Fruit fly (Drosophila melanogaster) whole organism, embryonic: Measurements from ENCODE around the gene CG43116.

Experiments
- Ada2b ChIP-seq: fragments of 200-800 bp; sonication (Bioruptor generic); IDR thresholded peaks from 2 replicates; pipeline ENCODE4 v1.3.6; 2022; ENCODE audit warnings: missing biosample characterization, missing genetic modification characterization
- Aef1 ChIP-seq: fragments of 200-800 bp; sonication (Bioruptor generic); IDR thresholded peaks from 3 replicates; pipeline ENCODE4 v1.3.6; 2022; ENCODE audit warnings: missing biosample characterization, missing genetic modification characterization
- BtbVII ChIP-seq: fragments of 200-800 bp; sonication (Bioruptor generic); optimal IDR thresholded peaks from 3 replicates; lab custom pipeline; 2017; ENCODE audit warnings: missing biosample characterization, mild to moderate bottlenecking, missing genetic modification characterization
- Bteb2 ChIP-seq: fragments of 200-800 bp; sonication (Bioruptor generic); optimal IDR thresholded peaks from 2 replicates; lab custom pipeline; 2016; ENCODE audit warnings: missing biosample characterization, missing genetic modification characterization
- CG11695 ChIP-seq: fragments of 200-800 bp; sonication (Bioruptor generic); IDR thresholded peaks from 3 replicates; pipeline ENCODE4 v1.3.6; 2022; ENCODE audit warnings: missing biosample characterization, missing genetic modification characterization
- CG12104 ChIP-seq: fragments of 200-800 bp; sonication (Bioruptor generic); optimal IDR thresholded peaks from 3 replicates; lab custom pipeline; 2016; ENCODE audit warnings: missing biosample characterization, missing genetic modification characterization
- CG12236 ChIP-seq: fragments of 200-800 bp; sonication (Bioruptor generic); optimal IDR thresholded peaks from 2 replicates; lab custom pipeline; 2016; ENCODE audit warnings: missing biosample characterization, missing genetic modification characterization
- CG12769 ChIP-seq: fragments of 200-800 bp; sonication (Bioruptor generic); optimal IDR thresholded peaks from 2 replicates; lab custom pipeline; 2019; ENCODE audit warnings: missing biosample characterization, mild to moderate bottlenecking, missing genetic modification characterization, moderate library complexity
- CG15073 ChIP-seq: fragments of 200-800 bp; sonication (Bioruptor generic); optimal IDR thresholded peaks from 2 replicates; lab custom pipeline; 2016; ENCODE audit warnings: missing biosample characterization, missing genetic modification characterization
- CG15479 ChIP-seq: fragments of 200-800 bp; sonication (Bioruptor generic); optimal IDR thresholded peaks from 3 replicates; lab custom pipeline; 2019; ENCODE audit warnings: missing biosample characterization, mild to moderate bottlenecking, missing genetic modification characterization, moderate library complexity
- CG1603 ChIP-seq: fragments of 200-800 bp; sonication (Bioruptor generic); optimal IDR thresholded peaks from 2 replicates; lab custom pipeline; 2019; ENCODE audit warnings: missing biosample characterization, mild to moderate bottlenecking, missing genetic modification characterization, moderate library complexity
- CG18599 ChIP-seq: fragments of 200-800 bp; sonication (Bioruptor generic); optimal IDR thresholded peaks from 3 replicates; lab custom pipeline; 2017; ENCODE audit warnings: missing biosample characterization, missing genetic modification characterization, mild to moderate bottlenecking, moderate library complexity, missing genetic modification reagents
- CG2129 ChIP-seq: fragments of 200-800 bp; sonication (Bioruptor generic); IDR thresholded peaks from 2 replicates; pipeline ENCODE4 v1.3.6; 2022; ENCODE audit warnings: missing biosample characterization, missing genetic modification characterization; ENCODE audit not compliant: partially characterized antibody
- CG2875 ChIP-seq: fragments of 200-800 bp; sonication (Bioruptor generic); optimal IDR thresholded peaks from 2 replicates; lab custom pipeline; 2017; ENCODE audit warnings: missing biosample characterization, mild to moderate bottlenecking, missing genetic modification characterization, missing genetic modification reagents
- CG31365 ChIP-seq: fragments of 200-800 bp; sonication (Bioruptor generic); optimal IDR thresholded peaks from 2 replicates; lab custom pipeline; 2018; ENCODE audit warnings: missing biosample characterization, mild to moderate bottlenecking, missing genetic modification characterization
- CG34376 ChIP-seq: fragments of 200-800 bp; sonication (Bioruptor generic); optimal IDR thresholded peaks from 2 replicates; lab custom pipeline; 2018; ENCODE audit warnings: missing biosample characterization, mild to moderate bottlenecking, missing genetic modification characterization
- CG34422 ChIP-seq: fragments of 200-800 bp; sonication (Bioruptor generic); IDR thresholded peaks from 3 replicates; pipeline ENCODE4 v1.3.6; 2022; ENCODE audit warnings: missing biosample characterization, missing genetic modification characterization
- CG4424 ChIP-seq: fragments of 200-800 bp; sonication (Bioruptor generic); optimal IDR thresholded peaks from 3 replicates; lab custom pipeline; 2016; ENCODE audit warnings: missing biosample characterization, missing genetic modification characterization
- CG4854 ChIP-seq: fragments of 200-800 bp; sonication (Bioruptor generic); optimal IDR thresholded peaks from 2 replicates; lab custom pipeline; 2016; ENCODE audit warnings: missing biosample characterization, missing genetic modification characterization, inconsistent platforms
- CG6765 ChIP-seq: fragments of 200-800 bp; sonication (Bioruptor generic); optimal IDR thresholded peaks from 3 replicates; lab custom pipeline; 2017; ENCODE audit warnings: missing biosample characterization, mild to moderate bottlenecking, missing genetic modification characterization
- CG6813 ChIP-seq: fragments of 200-800 bp; sonication (Bioruptor generic); optimal IDR thresholded peaks from 2 replicates; lab custom pipeline; 2017; ENCODE audit warnings: missing biosample characterization, missing genetic modification characterization, mild to moderate bottlenecking, moderate library complexity, missing genetic modification reagents
- CG8089 ChIP-seq: fragments of 200-800 bp; sonication (Bioruptor generic); optimal IDR thresholded peaks from 3 replicates; lab custom pipeline; 2016; ENCODE audit warnings: missing biosample characterization, missing genetic modification characterization
- E2f1 ChIP-seq: fragments of 200-800 bp; sonication (Bioruptor generic); IDR thresholded peaks from 2 replicates; pipeline ENCODE4 v1.3.6; 2022; ENCODE audit warnings: missing biosample characterization, missing genetic modification characterization
- Ets97D ChIP-seq: fragments of 200-800 bp; sonication (Bioruptor generic); optimal IDR thresholded peaks from 3 replicates; lab custom pipeline; 2016; ENCODE audit warnings: missing biosample characterization, missing genetic modification characterization
- Gug ChIP-seq: fragments of 200-800 bp; sonication (Bioruptor generic); IDR thresholded peaks from 4 replicates; pipeline ENCODE4 v1.3.6; 2022; ENCODE audit warnings: missing biosample characterization, missing genetic modification characterization
- Kr ChIP-seq: fragments of 200-800 bp; sonication (Bioruptor generic); optimal IDR thresholded peaks from 2 replicates; lab custom pipeline; 2017; ENCODE audit warnings: missing biosample characterization, mild to moderate bottlenecking, missing genetic modification characterization
- Mrtf ChIP-seq: fragments of 200-800 bp; sonication (Bioruptor generic); IDR thresholded peaks from 3 replicates; pipeline ENCODE4 v1.3.6; 2022; ENCODE audit warnings: missing biosample characterization, missing genetic modification characterization
- Sox100B ChIP-seq: fragments of 200-800 bp; sonication (Bioruptor generic); optimal IDR thresholded peaks from 3 replicates; lab custom pipeline; 2018; ENCODE audit warnings: missing biosample characterization, mild to moderate bottlenecking, missing genetic modification characterization
- Tbp ChIP-seq: fragments of >200 bp; optimal IDR thresholded peaks from 2 replicates; lab custom pipeline; 2018; ENCODE audit warnings: missing biosample characterization, missing genetic modification characterization
- Usf ChIP-seq: fragments of 200-800 bp; sonication (Bioruptor generic); optimal IDR thresholded peaks from 2 replicates; lab custom pipeline; 2017; ENCODE audit warnings: missing genotype, missing biosample characterization, missing genetic modification characterization
- Xbp1 ChIP-seq: fragments of 200-800 bp; sonication (Bioruptor generic); optimal IDR thresholded peaks from 3 replicates; lab custom pipeline; 2016; ENCODE audit warnings: missing biosample characterization, mild to moderate bottlenecking, missing genetic modification characterization
- ac ChIP-seq: fragments of 200-800 bp; sonication (Bioruptor generic); optimal IDR thresholded peaks from 3 replicates; lab custom pipeline; 2017; ENCODE audit warnings: missing biosample characterization, mild to moderate bottlenecking, missing genetic modification characterization
- amos ChIP-seq: fragments of 200-800 bp; sonication (Bioruptor generic); IDR thresholded peaks from 2 replicates; pipeline ENCODE4 v1.3.6; 2022; ENCODE audit warnings: missing biosample characterization, missing genetic modification characterization; ENCODE audit not compliant: partially characterized antibody
- az2 ChIP-seq: fragments of 200-800 bp; sonication (Bioruptor generic); optimal IDR thresholded peaks from 3 replicates; lab custom pipeline; 2016; ENCODE audit warnings: missing biosample characterization, missing genetic modification characterization
- bowl ChIP-seq: fragments of 200-800 bp; sonication (Bioruptor generic); IDR thresholded peaks from 2 replicates; pipeline ENCODE4 v1.3.6; 2022; ENCODE audit warnings: missing biosample characterization, missing genetic modification characterization
- chif ChIP-seq, 2 experiments: fragments of 200-800 bp; sonication (Bioruptor generic); optimal IDR thresholded peaks; 3 replicates each; lab custom pipeline; 2016; ENCODE audit warnings: missing biosample characterization in 2 of 2, missing genetic modification characterization in 2 of 2
- ems ChIP-seq: fragments of 200-800 bp; sonication (Bioruptor generic); optimal IDR thresholded peaks from 3 replicates; lab custom pipeline; 2016; ENCODE audit warnings: missing biosample characterization, missing genetic modification characterization
- fd96Cb ChIP-seq: fragments of 200-800 bp; sonication (Bioruptor generic); optimal IDR thresholded peaks from 2 replicates; lab custom pipeline; 2018; ENCODE audit warnings: missing biosample characterization, mild to moderate bottlenecking, missing genetic modification characterization, moderate library complexity
- knrl ChIP-seq: fragments of 200-800 bp; sonication (Bioruptor generic); IDR thresholded peaks from 3 replicates; pipeline ENCODE4 v1.3.6; 2022; ENCODE audit warnings: missing biosample characterization, missing genetic modification characterization; ENCODE audit not compliant: partially characterized antibody
- nau ChIP-seq: fragments of 200-800 bp; sonication (Bioruptor generic); optimal IDR thresholded peaks from 3 replicates; lab custom pipeline; 2017; ENCODE audit warnings: missing biosample characterization, mild to moderate bottlenecking, missing genetic modification characterization, missing genetic modification reagents
- oc ChIP-seq: fragments of 200-800 bp; sonication (Bioruptor generic); optimal IDR thresholded peaks from 2 replicates; lab custom pipeline; 2018; ENCODE audit warnings: missing biosample characterization, mild to moderate bottlenecking, missing genetic modification characterization, moderate library complexity
- rib ChIP-seq: fragments of 200-800 bp; sonication (Bioruptor generic); IDR thresholded peaks from 2 replicates; pipeline ENCODE4 v1.3.6; 2022; ENCODE audit warnings: missing biosample characterization, missing genetic modification characterization
- salm ChIP-seq: fragments of 200-800 bp; sonication (Bioruptor generic); optimal IDR thresholded peaks from 2 replicates; lab custom pipeline; 2018; ENCODE audit warnings: missing biosample characterization, mild to moderate bottlenecking, missing genetic modification characterization
- slp2 ChIP-seq: fragments of 200-800 bp; sonication (Bioruptor generic); optimal IDR thresholded peaks from 2 replicates; lab custom pipeline; 2016; ENCODE audit warnings: missing biosample characterization, missing genetic modification characterization
- sna ChIP-seq: fragments of 200-800 bp; sonication (Bioruptor generic); IDR thresholded peaks from 2 replicates; pipeline ENCODE4 v1.3.6; 2022; ENCODE audit warnings: missing biosample characterization, missing genetic modification characterization; ENCODE audit not compliant: partially characterized antibody
- stwl ChIP-seq: fragments of 200-800 bp; sonication (Bioruptor generic); optimal IDR thresholded peaks from 3 replicates; lab custom pipeline; 2018; ENCODE audit warnings: missing biosample characterization, mild to moderate bottlenecking, missing genetic modification characterization, moderate library complexity
- usp ChIP-seq: fragments of >200 bp; optimal IDR thresholded peaks from 2 replicates; lab custom pipeline; 2017; ENCODE audit warnings: missing biosample characterization, missing genetic modification characterization
- zfh2 ChIP-seq: fragments of 200-800 bp; sonication (Bioruptor generic); optimal IDR thresholded peaks from 2 replicates; lab custom pipeline; 2016; ENCODE audit warnings: missing biosample characterization, missing genetic modification characterization

The CG43116 gene

dm6 chr3R:26017771-26018731, 21.3 kb upstream of the CG43116 start (continued):
- TF ChIP-seq CG18599 (GFP tag; lab: Kevin White, UChicago) (peak; percentile 69), CG4424 (GFP tag; lab: Kevin White, UChicago) (peak; percentile 83), CG2875 (GFP tag; lab: Kevin White, UChicago) (peak; percentile 86), salm (tag; lab: Kevin White, UChicago) (peak; percentile 80), CG34376 (no peak), Usf (GFP tag; lab: Kevin White, UChicago) (peak; percentile 83), zfh2 (no peak), chif (GFP tag; optimal IDR thresholded peaks at IDR 0.05; lab: Kevin White, UChicago) (peak in 1 of 2 experiments; percentile 33), ems (GFP tag; lab: Kevin White, UChicago) (no peak), bowl (GFP tag; lab: Robert Waterston, UW) (no peak), BtbVII (GFP tag; lab: Kevin White, UChicago) (peak; percentile 23), amos (GFP tag; lab: Robert Waterston, UW) (no peak), CG8089 (no peak), knrl (GFP tag; lab: Robert Waterston, UW) (no peak), Ada2b (peak; percentile 44), Tbp (GFP tag; lab: Kevin White, UChicago) (no peak), Bteb2 (GFP tag; lab: Kevin White, UChicago) (no peak), fd96Cb (peak; percentile 89), sna (GFP tag; lab: Robert Waterston, UW) (no peak), CG11695 (peak; percentile 90), CG6765 (GFP tag; lab: Kevin White, UChicago) (no peak), CG1603 (peak; percentile 41), CG12104 (GFP tag; lab: Kevin White, UChicago) (peak; percentile 71), ac (GFP tag; lab: Kevin White, UChicago) (peak; percentile 82), CG6813 (GFP tag; lab: Kevin White, UChicago) (peak; percentile 78), CG2129 (no peak), az2 (GFP tag; lab: Kevin White, UChicago) (peak; percentile 76), slp2 (GFP tag; lab: Kevin White, UChicago) (no peak), CG15479 (peak; percentile 62), Aef1 (GFP tag; lab: Robert Waterston, UW) (no peak), nau (GFP tag; lab: Kevin White, UChicago) (peak; percentile 55), CG4854 (GFP tag; lab: Kevin White, UChicago) (no peak), CG31365 (tag; lab: Kevin White, UChicago) (no peak), Mrtf (0 out of 3 replicates have a peak, but pooled peaks have one; percentile 3), Ets97D (GFP tag; lab: Kevin White, UChicago) (no peak), stwl (tag; lab: Kevin White, UChicago) (peak; percentile 62), CG34422 (peak; percentile 43; the same call in 2 of the 3 replicates), Xbp1 (peak; percentile 63), Sox100B (GFP tag; lab: Kevin White, UChicago) (peak; percentile 92), CG12769 (tag; lab: Kevin White, UChicago) (no peak), CG15073 (no peak), usp (GFP tag; lab: Kevin White, UChicago) (no peak), CG12236 (GFP tag; lab: Kevin White, UChicago) (no peak), oc (peak; percentile 52), E2f1 (peak; percentile 63), rib (GFP tag; lab: Robert Waterston, UW) (no peak; the same call in 1 of the 2 replicates), Kr (peak; percentile 95), Gug (GFP tag; lab: Robert Waterston, UW) (peak; percentile 30; the same call in 2 of the 4 replicates)
